Fruit fly (Drosophila melanogaster) whole organism, wandering third instar larva: ENCODE data around the gene Mcm3.

Experiments
- Abd-B ChIP-seq: fragments of >200 bp; optimal IDR thresholded peaks from 2 replicates; lab custom pipeline; 2017; ENCODE audit warnings: missing biosample characterization, missing genetic modification characterization
- CG32264 ChIP-seq: fragments of 200-800 bp; sonication (Bioruptor generic); optimal IDR thresholded peaks from 2 replicates; lab custom pipeline; 2016; ENCODE audit warnings: missing biosample characterization, missing genetic modification characterization
- CG9705 ChIP-seq: fragments of 200-800 bp; sonication (Bioruptor generic); optimal IDR thresholded peaks from 2 replicates; lab custom pipeline; 2018; ENCODE audit warnings: missing biosample characterization, mild to moderate bottlenecking, missing genetic modification characterization
- CrebA ChIP-seq: fragments of 200-800 bp; sonication (Bioruptor generic); optimal IDR thresholded peaks from 2 replicates; lab custom pipeline; 2016; ENCODE audit warnings: missing biosample characterization, mild to moderate bottlenecking, missing genetic modification characterization, borderline replicate concordance
- Dfd ChIP-seq: fragments of >200 bp; optimal IDR thresholded peaks from 2 replicates; lab custom pipeline; 2017; ENCODE audit warnings: missing biosample characterization, missing genetic modification characterization
- Dif ChIP-seq: fragments of 200-275, 200-300 bp; sonication (Bioruptor generic); optimal IDR thresholded peaks from 2 replicates; lab custom pipeline; 2018; ENCODE audit warnings: missing biosample characterization, missing genetic modification characterization; ENCODE audit not compliant: partially characterized antibody
- GATAd ChIP-seq: sonication (Bioruptor generic); optimal IDR thresholded peaks from 2 replicates; lab custom pipeline; 2016; ENCODE audit warnings: missing biosample characterization, missing genetic modification characterization
- HLH106 ChIP-seq: fragments of 200-800 bp; optimal IDR thresholded peaks from 3 replicates; lab custom pipeline; 2019; ENCODE audit warnings: missing biosample characterization, mild to moderate bottlenecking, missing genetic modification characterization, moderate library complexity
- Hnf4 ChIP-seq: fragments of 200-800 bp; sonication (Bioruptor generic); optimal IDR thresholded peaks from 2 replicates; lab custom pipeline; 2016; ENCODE audit warnings: missing biosample characterization, mild to moderate bottlenecking, missing genetic modification characterization
- Hr78 ChIP-seq: fragments of >200 bp; optimal IDR thresholded peaks from 2 replicates; lab custom pipeline; 2017; ENCODE audit warnings: missing biosample characterization, missing genetic modification characterization
- Hr83 ChIP-seq: fragments of 200-300 bp; sonication (Bioruptor generic); optimal IDR thresholded peaks from 2 replicates; lab custom pipeline; 2016; ENCODE audit warnings: missing biosample characterization, mild to moderate bottlenecking, missing genetic modification characterization, moderate library complexity; ENCODE audit not compliant: poor library complexity, severe bottlenecking
- Jra ChIP-seq: sonication (Bioruptor generic); optimal IDR thresholded peaks from 2 replicates; lab custom pipeline; 2016; ENCODE audit warnings: missing biosample characterization, missing genetic modification characterization
- Mio ChIP-seq: sonication (Bioruptor generic); optimal IDR thresholded peaks from 2 replicates; lab custom pipeline; 2016; ENCODE audit warnings: missing biosample characterization, missing genetic modification characterization
- Myc ChIP-seq: fragments of >200 bp; optimal IDR thresholded peaks from 2 replicates; lab custom pipeline; 2017
- N ChIP-seq: fragments of >200 bp; optimal IDR thresholded peaks from 2 replicates; lab custom pipeline; 2018; ENCODE audit warnings: missing biosample characterization, missing external identifiers, missing genetic modification characterization
- OdsH ChIP-seq: fragments of 200-800 bp; sonication (Bioruptor generic); optimal IDR thresholded peaks from 2 replicates; lab custom pipeline; 2016; ENCODE audit warnings: missing biosample characterization, mild to moderate bottlenecking, missing genetic modification characterization
- Rel ChIP-seq, 2 experiments: fragments of 200-800 bp; sonication (Bioruptor generic) in 1 of 2; optimal IDR thresholded peaks; 2 replicates in 1 of 2; 3 replicates in 1 of 2; lab custom pipeline; 2016 to 2019; ENCODE audit warnings: mild to moderate bottlenecking in 2 of 2, missing biosample characterization in 2 of 2, missing genetic modification characterization in 2 of 2, moderate library complexity in 1 of 2
- Sp1 ChIP-seq: fragments of 200-800 bp; sonication (Bioruptor generic); optimal IDR thresholded peaks from 3 replicates; lab custom pipeline; 2019; ENCODE audit warnings: missing biosample characterization, mild to moderate bottlenecking, missing genetic modification characterization, moderate library complexity
- Vsx2 ChIP-seq: fragments of 200-300, 225-300 bp; sonication (Bioruptor generic); optimal IDR thresholded peaks from 2 replicates; lab custom pipeline; 2018; ENCODE audit warnings: missing biosample characterization, missing genetic modification characterization; ENCODE audit not compliant: partially characterized antibody
- br ChIP-seq: fragments of 200-800 bp; sonication (Bioruptor generic); optimal IDR thresholded peaks from 2 replicates; lab custom pipeline; 2016; ENCODE audit warnings: missing biosample characterization, missing genetic modification characterization
- brk ChIP-seq: fragments of 200-800 bp; sonication (Bioruptor generic); optimal IDR thresholded peaks from 2 replicates; lab custom pipeline; 2016; ENCODE audit warnings: missing biosample characterization, mild to moderate bottlenecking, missing genetic modification characterization
- dl ChIP-seq, 2 experiments: fragments of 175-275, 200-275 bp in 1 of 2; fragments of 200-275 bp in 1 of 2; sonication (Bioruptor generic); optimal IDR thresholded peaks; lab custom pipeline; 2018; ENCODE audit warnings: mild to moderate bottlenecking in 2 of 2, missing biosample characterization in 2 of 2, missing genetic modification characterization in 2 of 2, moderate library complexity in 2 of 2; ENCODE audit not compliant: partially characterized antibody in 2 of 2, insufficient read depth in 1 of 2
- dmrt93B ChIP-seq: fragments of 200-800 bp; sonication (Bioruptor generic); optimal IDR thresholded peaks from 2 replicates; lab custom pipeline; 2018; ENCODE audit warnings: missing biosample characterization, mild to moderate bottlenecking, missing genetic modification characterization
- dsf ChIP-seq: sonication (Bioruptor generic); optimal IDR thresholded peaks from 2 replicates; lab custom pipeline; 2016; ENCODE audit warnings: missing biosample characterization, missing genetic modification characterization, borderline replicate concordance
- ey ChIP-seq: fragments of 200-800 bp; sonication (Bioruptor generic); optimal IDR thresholded peaks from 2 replicates; lab custom pipeline; 2016; ENCODE audit warnings: missing biosample characterization, missing genetic modification characterization
- foxo ChIP-seq, 2 experiments: fragments of 200-800 bp; sonication (Bioruptor generic); optimal IDR thresholded peaks; 2 replicates in 1 of 2; 3 replicates in 1 of 2; lab custom pipeline; 2016 to 2017; ENCODE audit warnings: missing biosample characterization in 2 of 2, missing genetic modification characterization in 2 of 2
- fru ChIP-seq: fragments of 200-800 bp; sonication (Bioruptor generic); optimal IDR thresholded peaks from 3 replicates; lab custom pipeline; 2016; ENCODE audit warnings: missing biosample characterization, mild to moderate bottlenecking, missing genetic modification characterization
- h ChIP-seq: fragments of 200-800 bp; sonication (Bioruptor generic); optimal IDR thresholded peaks from 3 replicates; lab custom pipeline; 2016; ENCODE audit warnings: missing biosample characterization, mild to moderate bottlenecking, missing genetic modification characterization
- jim ChIP-seq: fragments of 175-275, 200-325 bp; sonication (Bioruptor generic); optimal IDR thresholded peaks from 2 replicates; lab custom pipeline; 2016; ENCODE audit warnings: missing biosample characterization, mild to moderate bottlenecking, missing genetic modification characterization
- lola ChIP-seq: fragments of >200 bp; optimal IDR thresholded peaks from 2 replicates; lab custom pipeline; 2017; ENCODE audit warnings: missing biosample characterization, missing genetic modification characterization
- pan ChIP-seq: fragments of >200 bp; optimal IDR thresholded peaks from 2 replicates; lab custom pipeline; 2017
- psq ChIP-seq: fragments of 200-800 bp; sonication (Bioruptor generic); optimal IDR thresholded peaks from 3 replicates; lab custom pipeline; 2017; ENCODE audit warnings: missing biosample characterization, mild to moderate bottlenecking, missing genetic modification characterization, moderate library complexity
- rgr ChIP-seq: fragments of 200-800 bp; sonication (Bioruptor generic); optimal IDR thresholded peaks from 3 replicates; lab custom pipeline; 2016; ENCODE audit warnings: missing biosample characterization, mild to moderate bottlenecking, missing genetic modification characterization
- sage ChIP-seq: fragments of 200-800 bp; sonication (Bioruptor generic); optimal IDR thresholded peaks from 2 replicates; lab custom pipeline; 2016; ENCODE audit warnings: missing biosample characterization, mild to moderate bottlenecking, missing genetic modification characterization
- sv ChIP-seq: fragments of 200-800 bp; sonication (Bioruptor generic); optimal IDR thresholded peaks from 3 replicates; lab custom pipeline; 2016; ENCODE audit warnings: missing biosample characterization, missing genetic modification characterization
- tai ChIP-seq: sonication (Bioruptor generic); optimal IDR thresholded peaks from 2 replicates; lab custom pipeline; 2016; ENCODE audit warnings: missing biosample characterization, missing genetic modification characterization
- usp ChIP-seq: fragments of >200 bp; optimal IDR thresholded peaks from 2 replicates; lab custom pipeline; 2017; ENCODE audit warnings: missing biosample characterization, missing genetic modification characterization
- woc ChIP-seq: sonication (Bioruptor generic); optimal IDR thresholded peaks from 2 replicates; lab custom pipeline; 2016; ENCODE audit warnings: missing biosample characterization, mild to moderate bottlenecking, missing genetic modification characterization

Mcm3 gene

dm6 chrX:5322459-5322883 lies 1.2 kb upstream of the Mcm3 start, which contains the start of gene Rnp4F:
Gene Rnp4F (minus strand): TSS chrX:5322696.
- TF ChIP-seq dl (GFP tag; optimal IDR thresholded peaks at IDR 0.05; lab: Kevin White, UChicago; ENCODE audit: insufficient read depth in 1 of 2, partially characterized antibody in 2 of 2) (no peak), ey (GFP tag; lab: Kevin White, UChicago) (peak; percentile 67), dmrt93B (GFP tag; lab: Kevin White, UChicago) (peak; percentile 69), Sp1 (GFP tag; lab: Kevin White, UChicago) (peak; percentile 74), Abd-B (GFP tag; lab: Kevin White, UChicago) (no peak), Hr83 (GFP tag; lab: Kevin White, UChicago) (peak; percentile 51), sv (peak; percentile 42), CG9705 (GFP tag; lab: Kevin White, UChicago) (peak; percentile 72), jim (GFP tag; lab: Kevin White, UChicago) (peak; percentile 5), brk (GFP tag; lab: Kevin White, UChicago) (no peak), Vsx2 (no peak), sage (GFP tag; lab: Kevin White, UChicago) (no peak), Hr78 (GFP tag; lab: Kevin White, UChicago) (no peak), rgr (GFP tag; lab: Kevin White, UChicago) (peak; percentile 68), tai (GFP tag; lab: Kevin White, UChicago) (no peak), Mio (GFP tag; lab: Kevin White, UChicago) (no peak), fru (no peak), woc (GFP tag; lab: Kevin White, UChicago) (peak; percentile 87), pan (no peak), Myc (lab: Kevin White, UChicago) (no peak), CG32264 (GFP tag; lab: Kevin White, UChicago) (no peak), br (GFP tag; lab: Kevin White, UChicago) (no peak), Dfd (GFP tag; lab: Kevin White, UChicago) (no peak), OdsH (peak; percentile 41), h (peak; percentile 70), Hnf4 (GFP tag; lab: Kevin White, UChicago) (no peak), Jra (GFP tag; lab: Kevin White, UChicago) (no peak), HLH106 (tag; lab: Kevin White, UChicago) (peak; percentile 74), Rel (GFP tag; optimal IDR thresholded peaks at IDR 0.05; lab: Kevin White, UChicago) (no peak), Rel (tag; optimal IDR thresholded peaks at IDR 0.05; lab: Kevin White, UChicago) (peak; percentile 47), dsf (no peak), CrebA (GFP tag; lab: Kevin White, UChicago) (no peak), foxo (GFP tag; optimal IDR thresholded peaks at IDR 0.05; lab: Kevin White, UChicago) (peak in 1 of 2 experiments; percentile 73), Dif (GFP tag; lab: Kevin White, UChicago) (no peak), psq (GFP tag; lab: Kevin White, UChicago) (peak; percentile 60), N (GFP tag; lab: Kevin White, UChicago) (peak; percentile 86), lola (GFP tag; lab: Kevin White, UChicago) (no peak), GATAd (GFP tag; lab: Kevin White, UChicago) (peak; percentile 9), usp (no peak)

DNA sequence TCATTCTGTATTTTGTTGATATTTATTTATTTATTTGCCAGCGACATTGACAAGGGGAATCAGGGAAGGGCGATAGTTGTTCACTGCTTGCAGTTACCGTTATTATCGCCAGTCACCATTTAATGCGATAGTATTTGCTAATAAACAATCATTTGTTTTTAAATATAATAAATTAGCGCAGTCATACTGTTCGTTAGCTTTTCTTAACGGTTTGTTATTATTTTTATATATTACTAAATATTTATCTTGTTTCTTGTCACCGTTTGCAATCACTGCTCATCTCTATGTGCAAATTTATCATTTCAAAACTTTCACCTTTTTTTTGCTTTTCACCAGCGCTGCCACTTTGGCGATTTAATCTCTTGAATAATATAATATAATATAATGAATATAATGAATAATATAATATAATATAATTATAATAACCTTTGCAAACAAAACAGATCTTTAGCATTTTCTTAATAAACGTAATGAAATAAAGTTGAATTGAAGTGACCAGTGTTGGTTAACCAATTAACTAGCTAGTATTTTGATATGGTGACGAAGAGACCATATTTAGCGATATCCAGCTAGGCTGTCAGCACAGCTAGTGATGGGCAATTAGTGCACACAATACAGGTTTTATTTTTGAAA lies 5.7 kb downstream of the Mcm3 start, which contains the start of the genes CG3309 and XRCC1:
CG3309 (minus strand) TSS at position 82 of the 633 bp plus-strand sequence.
XRCC1 (plus strand) TSS at position 611 of the 633 bp plus-strand sequence.
- TF ChIP-seq Dif (GFP tag; lab: Kevin White, UChicago) (no peak), Hr83 (GFP tag; lab: Kevin White, UChicago) (peak; percentile 7), woc (GFP tag; lab: Kevin White, UChicago) (peak; percentile 80), h (peak; percentile 30), CrebA (GFP tag; lab: Kevin White, UChicago) (no peak), rgr (GFP tag; lab: Kevin White, UChicago) (peak; percentile 57), tai (GFP tag; lab: Kevin White, UChicago) (no peak), Mio (GFP tag; lab: Kevin White, UChicago) (no peak), HLH106 (tag; lab: Kevin White, UChicago) (peak; percentile 52), lola (GFP tag; lab: Kevin White, UChicago) (no peak), CG32264 (GFP tag; lab: Kevin White, UChicago) (no peak), sage (GFP tag; lab: Kevin White, UChicago) (peak; percentile 20), Jra (GFP tag; lab: Kevin White, UChicago) (no peak), N (GFP tag; lab: Kevin White, UChicago) (no peak), jim (GFP tag; lab: Kevin White, UChicago) (no peak), pan (no peak), fru (peak; percentile 25), ey (GFP tag; lab: Kevin White, UChicago) (peak; percentile 1), sv (no peak), OdsH (peak; percentile 15), Rel (GFP tag; optimal IDR thresholded peaks at IDR 0.05; lab: Kevin White, UChicago) (no peak), Rel (tag; optimal IDR thresholded peaks at IDR 0.05; lab: Kevin White, UChicago) (peak; percentile 62), Dfd (GFP tag; lab: Kevin White, UChicago) (no peak), Hr78 (GFP tag; lab: Kevin White, UChicago) (no peak), CG9705 (GFP tag; lab: Kevin White, UChicago) (peak; percentile 10), dl (GFP tag; optimal IDR thresholded peaks at IDR 0.05; lab: Kevin White, UChicago; ENCODE audit: insufficient read depth in 1 of 2, partially characterized antibody in 2 of 2) (no peak), dsf (peak; percentile 10), usp (no peak), Abd-B (GFP tag; lab: Kevin White, UChicago) (no peak), Hnf4 (GFP tag; lab: Kevin White, UChicago) (no peak), Sp1 (GFP tag; lab: Kevin White, UChicago) (peak; percentile 32), Myc (lab: Kevin White, UChicago) (peak; percentile 97), br (GFP tag; lab: Kevin White, UChicago) (no peak), dmrt93B (GFP tag; lab: Kevin White, UChicago) (peak; percentile 4), Vsx2 (no peak), psq (GFP tag; lab: Kevin White, UChicago) (peak; percentile 15), GATAd (GFP tag; lab: Kevin White, UChicago) (no peak), foxo (GFP tag; optimal IDR thresholded peaks at IDR 0.05; lab: Kevin White, UChicago) (peak in 1 of 2 experiments; percentile 61), brk (GFP tag; lab: Kevin White, UChicago) (no peak)
